Worm (Caenorhabditis elegans): Measurements from ENCODE around the gene Y39G8B.13.

DNA sequence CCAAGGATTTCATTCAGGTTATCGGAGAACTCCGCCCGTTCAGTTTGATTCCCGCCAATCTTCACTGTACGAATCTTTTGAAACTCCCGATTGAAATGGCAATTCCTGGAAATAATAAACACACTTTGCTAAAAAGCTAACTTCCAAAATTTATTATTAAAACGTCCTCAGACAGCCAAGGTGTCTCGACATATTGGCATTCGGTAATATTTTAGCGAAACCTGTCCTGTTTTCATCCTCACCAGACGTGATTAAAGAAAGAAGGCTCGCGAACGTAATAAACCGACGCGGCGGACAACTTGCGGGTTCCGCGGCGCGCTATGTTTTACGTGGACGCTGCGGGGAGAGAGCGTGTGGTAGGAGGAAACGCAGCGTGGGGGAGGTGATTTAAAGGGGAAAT, 35.3 kb upstream of the Y39G8B.13 start:
- TF ChIP-seq zag-1 (tag; optimal IDR thresholded peaks at IDR 0.05) (no peak), lin-11 (tag; optimal IDR thresholded peaks at IDR 0.05) (peak; percentile 63), ama-1 (optimal IDR thresholded peaks at IDR 0.05) (peak; percentile 99), nhr-77 (tag; optimal IDR thresholded peaks at IDR 0.05) (peak; percentile 67), nhr-6 (tag; optimal IDR thresholded peaks at IDR 0.05) (no peak), elt-3 (tag; optimal IDR thresholded peaks at IDR 0.05) (no peak), alr-1 (tag; optimal IDR thresholded peaks at IDR 0.05) (no peak), unc-39 (tag; optimal IDR thresholded peaks at IDR 0.05) (no peak), egl-27 (tag; optimal IDR thresholded peaks at IDR 0.05) (peak; percentile 40), unc-62 (GFP tag; optimal IDR thresholded peaks at IDR 0.05) (no peak), ceh-82 (tag; optimal IDR thresholded peaks at IDR 0.05) (no peak), snpc-4 (tag; optimal IDR thresholded peaks at IDR 0.05) (peak; percentile 99)

Data from whole organism, L2 larva.